Worm (Caenorhabditis elegans) whole organism, mixed stage, embryonic: ENCODE measurements around the gene Y38E10A.24.

Source experiments
- ceh-39 ChIP-seq: fragments of 150-350 bp; optimal IDR thresholded peaks from 2 replicates; lab custom pipeline; 2014; ENCODE audit warnings: missing biosample characterization, missing genetic modification characterization
- drap-1 ChIP-seq: fragments of 200-800 bp; sonication (Bioruptor generic); optimal IDR thresholded peaks from 3 replicates; lab custom pipeline; 2018; ENCODE audit warnings: mild to moderate bottlenecking, missing genetic modification characterization, missing compliant biosample characterization
- elt-1 ChIP-seq: sonication (generic microtip); optimal IDR thresholded peaks from 2 replicates; lab custom pipeline; 2017; ENCODE audit warnings: missing genetic modification characterization, mild to moderate bottlenecking, missing compliant biosample characterization, antibody characterized with exemption, moderate library complexity, borderline replicate concordance; ENCODE audit not compliant: insufficient read depth
- lin-13 ChIP-seq: fragments of 150-350 bp; optimal IDR thresholded peaks from 2 replicates; lab custom pipeline; 2014; ENCODE audit warnings: missing biosample characterization, missing genetic modification characterization
- lsy-2 ChIP-seq: fragments of 150-350 bp; optimal IDR thresholded peaks from 2 replicates; lab custom pipeline; 2014; ENCODE audit warnings: missing biosample characterization, missing genetic modification characterization
- mep-1 ChIP-seq: fragments of 150-350 bp; optimal IDR thresholded peaks from 2 replicates; lab custom pipeline; 2017; ENCODE audit warnings: missing biosample characterization, missing genetic modification reagents, missing genetic modification characterization, inconsistent platforms
- nhr-28 ChIP-seq: fragments of 150-350 bp; optimal IDR thresholded peaks from 2 replicates; lab custom pipeline; 2014; ENCODE audit warnings: missing biosample characterization, missing genetic modification characterization
- nhr-76 ChIP-seq: sonication (generic microtip); optimal IDR thresholded peaks from 2 replicates; lab custom pipeline; 2017; ENCODE audit warnings: missing biosample characterization, missing genetic modification characterization
- unc-62 ChIP-seq: fragments of 150-350 bp; optimal IDR thresholded peaks from 2 replicates; lab custom pipeline; 2014; ENCODE audit warnings: missing biosample characterization, missing genetic modification reagents, missing genetic modification characterization

DNA sequence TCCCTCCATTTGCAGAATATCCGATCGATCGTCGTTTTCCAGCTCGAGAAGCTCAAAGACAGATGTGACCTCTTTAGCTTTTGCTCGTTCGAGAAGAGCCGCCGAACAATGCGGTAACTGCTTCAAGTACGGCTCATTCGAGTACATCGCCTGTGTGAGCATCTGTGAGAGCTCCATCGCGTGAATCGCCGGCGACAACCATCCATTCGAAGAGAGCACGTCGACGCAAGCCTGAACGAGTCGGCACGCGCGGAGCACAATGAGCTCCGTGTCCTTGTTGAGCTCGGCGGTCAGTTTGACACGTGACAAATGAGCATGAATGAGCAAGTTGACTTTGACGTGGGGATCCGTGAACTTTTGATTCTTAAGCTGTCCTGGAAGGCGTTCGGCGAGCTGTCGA lies 49.0 kb downstream of the Y38E10A.24 start:
- no peak for TF ChIP-seq drap-1 (GFP tag; lab: Kevin White, UChicago)
- TF ChIP-seq lin-13 (tag; lab: Kevin White, UChicago): no peak
- TF ChIP-seq unc-62: no peak
- TF ChIP-seq elt-1 (tag; lab: Kevin White, UChicago): no peak
- TF ChIP-seq nhr-28 (tag; lab: Kevin White, UChicago): no peak
- no peak for TF ChIP-seq lsy-2 (tag; lab: Kevin White, UChicago)
- no peak for TF ChIP-seq ceh-39 (tag; lab: Kevin White, UChicago)
- TF ChIP-seq nhr-76 (tag; lab: Kevin White, UChicago): no peak
- no peak for TF ChIP-seq mep-1 (tag; lab: Kevin White, UChicago)
